Fruit fly (Drosophila melanogaster) whole organism, adult: ENCODE data around the gene Cpr62Ba.

Experiments
- CG12768 ChIP-seq: fragments of 200-800 bp; sonication (Bioruptor generic); optimal IDR thresholded peaks from 2 replicates; lab custom pipeline; 2017; ENCODE audit warnings: missing biosample characterization, missing genetic modification characterization, mild to moderate bottlenecking, moderate library complexity, missing genetic modification reagents
- CG5204 ChIP-seq: fragments of 200-800 bp; sonication (Bioruptor generic); optimal IDR thresholded peaks from 2 replicates; lab custom pipeline; 2016; ENCODE audit warnings: missing biosample characterization, missing genetic modification characterization
- CG7101 ChIP-seq: fragments of 200-800 bp; sonication (Bioruptor generic); optimal IDR thresholded peaks from 2 replicates; lab custom pipeline; 2018; ENCODE audit warnings: missing biosample characterization, mild to moderate bottlenecking, missing genetic modification characterization, moderate library complexity
- Crg-1 ChIP-seq: fragments of 200-800 bp; sonication (Bioruptor generic); optimal IDR thresholded peaks from 2 replicates; lab custom pipeline; 2016; ENCODE audit warnings: missing biosample characterization, missing genetic modification characterization
- Mnt ChIP-seq: fragments of 200-800 bp; sonication (Bioruptor generic); optimal IDR thresholded peaks from 2 replicates; lab custom pipeline; 2016; ENCODE audit warnings: missing biosample characterization, mild to moderate bottlenecking, missing genetic modification characterization
- ovo ChIP-seq: fragments of 200-800 bp; sonication (Bioruptor generic); optimal IDR thresholded peaks from 2 replicates; lab custom pipeline; 2016; ENCODE audit warnings: missing biosample characterization, missing genetic modification characterization
- pad ChIP-seq: fragments of 200-800 bp; sonication (Bioruptor generic); optimal IDR thresholded peaks from 3 replicates; lab custom pipeline; 2017; ENCODE audit warnings: missing biosample characterization, missing genetic modification characterization, mild to moderate bottlenecking, moderate library complexity, missing genetic modification reagents

DNA sequence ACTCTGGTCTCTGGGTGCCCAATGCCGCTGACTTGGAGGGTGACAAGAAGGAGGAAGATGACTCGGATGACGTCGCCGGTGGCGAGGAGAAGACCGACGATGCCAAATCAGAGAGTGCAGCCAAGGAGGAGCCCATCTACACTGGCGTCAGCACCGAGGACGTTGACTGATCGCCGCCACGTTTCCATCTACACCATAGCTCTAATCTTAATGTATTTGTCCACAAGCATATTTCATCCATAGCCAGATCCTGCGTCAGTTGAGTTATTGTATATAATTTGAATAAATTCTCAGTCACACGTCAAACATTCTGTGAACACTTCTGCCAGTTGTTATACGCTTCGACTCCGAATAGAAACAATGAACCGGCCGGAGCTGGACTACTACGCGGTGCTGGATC lies 34.6 kb downstream of the Cpr62Ba start, which contains the start of gene CG12020:
- TF ChIP-seq Mnt (GFP tag; lab: Kevin White, UChicago) (no peak), CG12768 (GFP tag; lab: Kevin White, UChicago) (no peak), pad (GFP tag; lab: Kevin White, UChicago) (no peak), CG7101 (tag; lab: Kevin White, UChicago) (no peak), CG5204 (no peak), ovo (GFP tag; lab: Kevin White, UChicago) (no peak), Crg-1 (GFP tag; lab: Kevin White, UChicago) (no peak)
